Worm (Caenorhabditis elegans) whole organism, L4/young adult: Measurements from ENCODE around the gene swm-1.

Source experiments
- W03F9.2 ChIP-seq: fragments of 150-350 bp; optimal IDR thresholded peaks from 2 replicates; lab custom pipeline; 2014; ENCODE audit warnings: missing biosample characterization, missing genetic modification characterization
- him-1 ChIP-seq: sonication (generic microtip); optimal IDR thresholded peaks from 2 replicates; lab custom pipeline; 2016; ENCODE audit warnings: missing genotype, missing genetic modification reagents, missing genetic modification characterization, missing compliant biosample characterization

DNA sequence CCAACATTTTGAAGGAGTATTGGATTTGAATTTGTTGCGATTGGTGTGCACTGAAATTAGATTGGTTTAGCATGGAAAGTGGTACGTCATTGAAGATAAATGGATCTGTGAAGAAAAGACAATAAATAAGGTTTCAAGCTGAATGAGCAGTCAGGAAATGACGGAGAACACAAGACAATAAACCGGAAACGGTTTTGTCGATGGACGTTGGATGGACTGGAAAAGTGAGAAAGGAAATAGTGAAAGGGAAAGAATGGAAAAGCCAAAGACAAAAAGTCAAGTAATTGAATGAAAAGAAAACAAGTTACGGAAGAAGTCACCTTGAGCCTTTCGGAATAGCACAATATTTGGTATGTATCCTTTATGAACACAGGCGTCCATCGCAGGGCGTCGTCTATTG lies 21.6 kb upstream of the swm-1 start, which contains the start of gene T27E4.7:
- TF ChIP-seq him-1 (tag; lab: Kevin White, UChicago) (no peak), W03F9.2 (tag; lab: Kevin White, UChicago) (no peak)
